Worm (Caenorhabditis elegans) whole organism, L3 larva: ENCODE results near the gene copb-1.

Experiments used
- nhr-11 ChIP-seq: fragments of 150-350 bp; optimal IDR thresholded peaks from 2 replicates; lab custom pipeline; 2014; ENCODE audit warnings: missing biosample characterization, missing genetic modification characterization
- nhr-25 ChIP-seq: sonication (generic microtip); optimal IDR thresholded peaks from 2 replicates; lab custom pipeline; 2017; ENCODE audit warnings: missing biosample characterization, missing genetic modification characterization
- skn-1 ChIP-seq: fragments of 150-350 bp; optimal IDR thresholded peaks from 2 replicates; lab custom pipeline; 2014; ENCODE audit warnings: missing biosample characterization, missing genetic modification characterization
- zag-1 ChIP-seq: fragments of 150-350 bp; optimal IDR thresholded peaks from 2 replicates; lab custom pipeline; 2014; ENCODE audit warnings: missing biosample characterization, missing genetic modification characterization

- TF ChIP-seq nhr-25 (tag; lab: Kevin White, UChicago) (peak; percentile 28), skn-1 (tag; lab: Kevin White, UChicago) (no peak), zag-1 (tag; lab: Kevin White, UChicago) (no peak), nhr-11 (tag; lab: Kevin White, UChicago) (no peak)
Observed at ce11 chrII:3129007-3129406, 50.4 kb downstream of the copb-1 start, which contains the start of gene chil-24.
